Fruit fly (Drosophila melanogaster) whole organism, wandering third instar larva: ENCODE results near the gene CG7332.

ENCODE experiments used
- Abd-B ChIP-seq: fragments of >200 bp; optimal IDR thresholded peaks from 2 replicates; lab custom pipeline; 2017; ENCODE audit warnings: missing biosample characterization, missing genetic modification characterization
- CG9705 ChIP-seq: fragments of 200-800 bp; sonication (Bioruptor generic); optimal IDR thresholded peaks from 2 replicates; lab custom pipeline; 2018; ENCODE audit warnings: missing biosample characterization, mild to moderate bottlenecking, missing genetic modification characterization
- CrebA ChIP-seq: fragments of 200-800 bp; sonication (Bioruptor generic); optimal IDR thresholded peaks from 2 replicates; lab custom pipeline; 2016; ENCODE audit warnings: missing biosample characterization, mild to moderate bottlenecking, missing genetic modification characterization, borderline replicate concordance
- Dfd ChIP-seq: fragments of >200 bp; optimal IDR thresholded peaks from 2 replicates; lab custom pipeline; 2017; ENCODE audit warnings: missing biosample characterization, missing genetic modification characterization
- GATAd ChIP-seq: sonication (Bioruptor generic); optimal IDR thresholded peaks from 2 replicates; lab custom pipeline; 2016; ENCODE audit warnings: missing biosample characterization, missing genetic modification characterization
- HLH106 ChIP-seq: fragments of 200-800 bp; optimal IDR thresholded peaks from 3 replicates; lab custom pipeline; 2019; ENCODE audit warnings: missing biosample characterization, mild to moderate bottlenecking, missing genetic modification characterization, moderate library complexity
- Hnf4 ChIP-seq: fragments of 200-800 bp; sonication (Bioruptor generic); optimal IDR thresholded peaks from 2 replicates; lab custom pipeline; 2016; ENCODE audit warnings: missing biosample characterization, mild to moderate bottlenecking, missing genetic modification characterization
- Hr78 ChIP-seq: fragments of >200 bp; optimal IDR thresholded peaks from 2 replicates; lab custom pipeline; 2017; ENCODE audit warnings: missing biosample characterization, missing genetic modification characterization
- Hr83 ChIP-seq: fragments of 200-300 bp; sonication (Bioruptor generic); optimal IDR thresholded peaks from 2 replicates; lab custom pipeline; 2016; ENCODE audit warnings: missing biosample characterization, mild to moderate bottlenecking, missing genetic modification characterization, moderate library complexity; ENCODE audit not compliant: poor library complexity, severe bottlenecking
- Jra ChIP-seq: sonication (Bioruptor generic); optimal IDR thresholded peaks from 2 replicates; lab custom pipeline; 2016; ENCODE audit warnings: missing biosample characterization, missing genetic modification characterization
- Mio ChIP-seq: sonication (Bioruptor generic); optimal IDR thresholded peaks from 2 replicates; lab custom pipeline; 2016; ENCODE audit warnings: missing biosample characterization, missing genetic modification characterization
- Myc ChIP-seq: fragments of >200 bp; optimal IDR thresholded peaks from 2 replicates; lab custom pipeline; 2017
- OdsH ChIP-seq: fragments of 200-800 bp; sonication (Bioruptor generic); optimal IDR thresholded peaks from 2 replicates; lab custom pipeline; 2016; ENCODE audit warnings: missing biosample characterization, mild to moderate bottlenecking, missing genetic modification characterization
- Rel ChIP-seq, 2 experiments: fragments of 200-800 bp; sonication (Bioruptor generic) in 1 of 2; optimal IDR thresholded peaks; 2 replicates in 1 of 2; 3 replicates in 1 of 2; lab custom pipeline; 2016 to 2019; ENCODE audit warnings: mild to moderate bottlenecking in 2 of 2, missing biosample characterization in 2 of 2, missing genetic modification characterization in 2 of 2, moderate library complexity in 1 of 2
- Sp1 ChIP-seq: fragments of 200-800 bp; sonication (Bioruptor generic); optimal IDR thresholded peaks from 3 replicates; lab custom pipeline; 2019; ENCODE audit warnings: missing biosample characterization, mild to moderate bottlenecking, missing genetic modification characterization, moderate library complexity
- brk ChIP-seq: fragments of 200-800 bp; sonication (Bioruptor generic); optimal IDR thresholded peaks from 2 replicates; lab custom pipeline; 2016; ENCODE audit warnings: missing biosample characterization, mild to moderate bottlenecking, missing genetic modification characterization
- dl ChIP-seq, 2 experiments: fragments of 175-275, 200-275 bp in 1 of 2; fragments of 200-275 bp in 1 of 2; sonication (Bioruptor generic); optimal IDR thresholded peaks; lab custom pipeline; 2018; ENCODE audit warnings: mild to moderate bottlenecking in 2 of 2, missing biosample characterization in 2 of 2, missing genetic modification characterization in 2 of 2, moderate library complexity in 2 of 2; ENCODE audit not compliant: partially characterized antibody in 2 of 2, insufficient read depth in 1 of 2
- dmrt93B ChIP-seq: fragments of 200-800 bp; sonication (Bioruptor generic); optimal IDR thresholded peaks from 2 replicates; lab custom pipeline; 2018; ENCODE audit warnings: missing biosample characterization, mild to moderate bottlenecking, missing genetic modification characterization
- dsf ChIP-seq: sonication (Bioruptor generic); optimal IDR thresholded peaks from 2 replicates; lab custom pipeline; 2016; ENCODE audit warnings: missing biosample characterization, missing genetic modification characterization, borderline replicate concordance
- ey ChIP-seq: fragments of 200-800 bp; sonication (Bioruptor generic); optimal IDR thresholded peaks from 2 replicates; lab custom pipeline; 2016; ENCODE audit warnings: missing biosample characterization, missing genetic modification characterization
- foxo ChIP-seq, 2 experiments: fragments of 200-800 bp; sonication (Bioruptor generic); optimal IDR thresholded peaks; 2 replicates in 1 of 2; 3 replicates in 1 of 2; lab custom pipeline; 2016 to 2017; ENCODE audit warnings: missing biosample characterization in 2 of 2, missing genetic modification characterization in 2 of 2
- fru ChIP-seq: fragments of 200-800 bp; sonication (Bioruptor generic); optimal IDR thresholded peaks from 3 replicates; lab custom pipeline; 2016; ENCODE audit warnings: missing biosample characterization, mild to moderate bottlenecking, missing genetic modification characterization
- h ChIP-seq: fragments of 200-800 bp; sonication (Bioruptor generic); optimal IDR thresholded peaks from 3 replicates; lab custom pipeline; 2016; ENCODE audit warnings: missing biosample characterization, mild to moderate bottlenecking, missing genetic modification characterization
- jim ChIP-seq: fragments of 175-275, 200-325 bp; sonication (Bioruptor generic); optimal IDR thresholded peaks from 2 replicates; lab custom pipeline; 2016; ENCODE audit warnings: missing biosample characterization, mild to moderate bottlenecking, missing genetic modification characterization
- lola ChIP-seq: fragments of >200 bp; optimal IDR thresholded peaks from 2 replicates; lab custom pipeline; 2017; ENCODE audit warnings: missing biosample characterization, missing genetic modification characterization
- psq ChIP-seq: fragments of 200-800 bp; sonication (Bioruptor generic); optimal IDR thresholded peaks from 3 replicates; lab custom pipeline; 2017; ENCODE audit warnings: missing biosample characterization, mild to moderate bottlenecking, missing genetic modification characterization, moderate library complexity
- rgr ChIP-seq: fragments of 200-800 bp; sonication (Bioruptor generic); optimal IDR thresholded peaks from 3 replicates; lab custom pipeline; 2016; ENCODE audit warnings: missing biosample characterization, mild to moderate bottlenecking, missing genetic modification characterization
- sage ChIP-seq: fragments of 200-800 bp; sonication (Bioruptor generic); optimal IDR thresholded peaks from 2 replicates; lab custom pipeline; 2016; ENCODE audit warnings: missing biosample characterization, mild to moderate bottlenecking, missing genetic modification characterization
- sv ChIP-seq: fragments of 200-800 bp; sonication (Bioruptor generic); optimal IDR thresholded peaks from 3 replicates; lab custom pipeline; 2016; ENCODE audit warnings: missing biosample characterization, missing genetic modification characterization
- tai ChIP-seq: sonication (Bioruptor generic); optimal IDR thresholded peaks from 2 replicates; lab custom pipeline; 2016; ENCODE audit warnings: missing biosample characterization, missing genetic modification characterization
- usp ChIP-seq: fragments of >200 bp; optimal IDR thresholded peaks from 2 replicates; lab custom pipeline; 2017; ENCODE audit warnings: missing biosample characterization, missing genetic modification characterization
- woc ChIP-seq: sonication (Bioruptor generic); optimal IDR thresholded peaks from 2 replicates; lab custom pipeline; 2016; ENCODE audit warnings: missing biosample characterization, mild to moderate bottlenecking, missing genetic modification characterization

The CG7332 gene

dm6 chrX:18902800-18903199 is 18.5 kb downstream of the CG7332 start:
- TF ChIP-seq dl (GFP tag; optimal IDR thresholded peaks at IDR 0.05; lab: Kevin White, UChicago; ENCODE audit: insufficient read depth in 1 of 2, partially characterized antibody in 2 of 2) = no peak
- no peak for TF ChIP-seq h
- no peak for TF ChIP-seq Mio (GFP tag; lab: Kevin White, UChicago)
- no peak for TF ChIP-seq CG9705 (GFP tag; lab: Kevin White, UChicago)
- no peak for TF ChIP-seq Hr83 (GFP tag; lab: Kevin White, UChicago)
- no peak for TF ChIP-seq GATAd (GFP tag; lab: Kevin White, UChicago)
- no peak for TF ChIP-seq usp
- no peak for TF ChIP-seq Jra (GFP tag; lab: Kevin White, UChicago)
- TF ChIP-seq Abd-B (GFP tag; lab: Kevin White, UChicago) = no peak
- TF ChIP-seq tai (GFP tag; lab: Kevin White, UChicago) = no peak
- no peak for TF ChIP-seq Dfd (GFP tag; lab: Kevin White, UChicago)
- no peak for TF ChIP-seq rgr (GFP tag; lab: Kevin White, UChicago)
- TF ChIP-seq HLH106 = no peak

DNA sequence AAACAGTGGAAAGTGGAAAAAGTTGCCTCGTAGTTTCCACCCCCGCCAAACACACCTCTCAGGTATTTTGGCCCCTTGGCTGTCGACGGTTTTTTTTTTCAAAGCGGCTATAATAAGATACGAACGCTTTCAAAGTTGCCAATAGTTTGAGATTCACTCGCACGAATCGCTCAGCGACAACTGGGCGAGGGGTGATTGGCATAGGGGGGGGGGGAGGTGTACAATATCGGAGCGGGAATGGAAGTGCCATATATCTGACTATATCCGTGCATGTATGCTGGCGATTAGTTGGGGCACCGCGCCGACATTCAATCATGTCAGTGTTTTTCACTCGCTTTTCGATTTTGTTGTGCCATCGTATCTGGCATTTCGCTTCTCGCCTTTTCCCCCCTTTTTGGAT is 20.8 kb downstream of the CG7332 start:
- TF ChIP-seq sage (GFP tag; lab: Kevin White, UChicago) (no peak), lola (GFP tag; lab: Kevin White, UChicago) (no peak), h (no peak), foxo (GFP tag; optimal IDR thresholded peaks at IDR 0.05; lab: Kevin White, UChicago) (no peak), Hr78 (no peak), CrebA (GFP tag; lab: Kevin White, UChicago) (no peak), Dfd (GFP tag; lab: Kevin White, UChicago) (no peak)

- TF ChIP-seq fru (GFP tag; lab: Kevin White, UChicago) (no peak), brk (GFP tag; lab: Kevin White, UChicago) (no peak), Myc (no peak), dsf (GFP tag; lab: Kevin White, UChicago) (no peak), woc (GFP tag; lab: Kevin White, UChicago) (no peak), Sp1 (GFP tag; lab: Kevin White, UChicago) (no peak), CrebA (GFP tag; lab: Kevin White, UChicago) (no peak), ey (no peak), Hnf4 (GFP tag; lab: Kevin White, UChicago) (no peak), Abd-B (GFP tag; lab: Kevin White, UChicago) (no peak), Hr83 (GFP tag; lab: Kevin White, UChicago) (no peak), Rel (GFP tag; optimal IDR thresholded peaks at IDR 0.05; lab: Kevin White, UChicago) (no peak), Rel (tag; optimal IDR thresholded peaks at IDR 0.05; lab: Kevin White, UChicago) (no peak), h (no peak), lola (GFP tag; lab: Kevin White, UChicago) (no peak)
These were observed 26.5 kb downstream of the CG7332 start for dm6 chrX:18910827-18911226.

dm6 chrX:18913359-18913758 is 29.0 kb downstream of the CG7332 start:
- no peak for TF ChIP-seq usp

DNA sequence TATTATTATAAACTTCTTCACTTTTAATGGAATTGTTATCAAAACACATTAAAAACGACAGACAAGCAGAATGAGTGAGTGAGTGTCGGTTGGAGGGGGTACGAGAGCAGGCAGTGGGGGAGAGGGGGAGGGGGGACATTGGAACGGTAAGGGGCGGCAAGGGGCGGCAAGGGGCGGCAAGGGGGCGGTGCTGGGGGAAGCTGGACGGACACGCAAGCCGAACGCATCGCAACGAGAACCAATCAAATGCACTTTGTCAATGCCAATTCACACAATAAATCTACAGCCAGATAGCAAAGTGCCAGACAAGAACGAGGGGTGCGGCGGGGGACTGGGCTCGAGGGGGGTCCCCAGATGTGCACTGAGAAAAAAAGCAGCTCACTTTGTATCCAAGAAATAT is 29.5 kb downstream of the CG7332 start:
- TF ChIP-seq Dfd (GFP tag; lab: Kevin White, UChicago) = peak; percentile 21
- TF ChIP-seq Abd-B (GFP tag; lab: Kevin White, UChicago) = no peak
- TF ChIP-seq Hr78 = no peak
- TF ChIP-seq rgr (GFP tag; lab: Kevin White, UChicago) = no peak
- TF ChIP-seq Rel (GFP tag; optimal IDR thresholded peaks at IDR 0.05; lab: Kevin White, UChicago) = no peak
- peak; percentile 21 for TF ChIP-seq Rel (tag; optimal IDR thresholded peaks at IDR 0.05; lab: Kevin White, UChicago)

DNA sequence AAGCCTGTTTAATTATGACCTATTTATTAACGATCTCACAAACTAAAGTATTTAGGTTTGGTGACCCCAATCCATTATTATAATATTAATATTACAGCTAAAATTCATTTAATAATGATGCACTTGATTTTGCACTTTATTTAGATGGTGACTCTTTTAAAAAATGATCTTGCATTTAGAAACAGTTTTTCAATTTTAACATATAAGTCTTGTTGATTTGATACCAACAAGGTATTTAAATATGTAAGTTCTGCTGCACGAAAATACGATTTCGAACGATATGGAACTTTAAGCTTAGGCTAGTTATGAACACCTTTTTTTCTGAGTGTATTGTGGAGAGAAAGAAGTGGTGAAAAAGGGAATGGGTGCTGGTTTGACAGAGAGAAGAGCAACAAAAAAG is 29.9 kb downstream of the CG7332 start:
- TF ChIP-seq jim (GFP tag; lab: Kevin White, UChicago) = no peak
- TF ChIP-seq psq (GFP tag; lab: Kevin White, UChicago) = peak; percentile 50
- peak; percentile 18 for TF ChIP-seq OdsH
- TF ChIP-seq HLH106 = peak; percentile 46
- TF ChIP-seq woc (GFP tag; lab: Kevin White, UChicago) = peak; percentile 19
- TF ChIP-seq fru (GFP tag; lab: Kevin White, UChicago) = peak; percentile 36
- TF ChIP-seq tai (GFP tag; lab: Kevin White, UChicago) = no peak
- no peak for TF ChIP-seq lola (GFP tag; lab: Kevin White, UChicago)
- peak; percentile 0 for TF ChIP-seq dmrt93B (GFP tag; lab: Kevin White, UChicago)
- TF ChIP-seq Sp1 (GFP tag; lab: Kevin White, UChicago) = peak; percentile 61
- peak; percentile 37 for TF ChIP-seq h
- TF ChIP-seq ey = peak; percentile 6
- peak in 1 of 2 experiments; percentile 40 for TF ChIP-seq foxo (GFP tag; optimal IDR thresholded peaks at IDR 0.05; lab: Kevin White, UChicago)
- TF ChIP-seq usp = no peak
- no peak for TF ChIP-seq sv
